Worm (Caenorhabditis elegans) whole organism, L3 larva: ENCODE data around the gene T04C9.3.

Source experiments
- R02D3.7 ChIP-seq: fragments of 150-350 bp; optimal IDR thresholded peaks from 2 replicates; lab custom pipeline; 2014; ENCODE audit warnings: missing biosample characterization, missing genetic modification characterization
- ceh-28 ChIP-seq: fragments of 150-350 bp; optimal IDR thresholded peaks from 2 replicates; lab custom pipeline; 2014; ENCODE audit warnings: missing biosample characterization, missing genetic modification reagents, missing genetic modification characterization
- elt-1 ChIP-seq: fragments of 150-350 bp; optimal IDR thresholded peaks from 2 replicates; lab custom pipeline; 2014; ENCODE audit warnings: missing biosample characterization, missing genetic modification characterization
- jun-1 ChIP-seq: fragments of 150-350 bp; optimal IDR thresholded peaks from 2 replicates; lab custom pipeline; 2014; ENCODE audit warnings: missing biosample characterization, missing genetic modification reagents, missing genetic modification characterization
- pqm-1 ChIP-seq: fragments of 150-350 bp; optimal IDR thresholded peaks from 2 replicates; lab custom pipeline; 2017; ENCODE audit warnings: missing biosample characterization, missing genetic modification characterization, inconsistent platforms

ce11 chrIII:5938013-5938412 lies 47.4 kb upstream of the T04C9.3 start:
- peak; percentile 21 for TF ChIP-seq jun-1 (tag; lab: Kevin White, UChicago)
- TF ChIP-seq pqm-1 (tag; lab: Kevin White, UChicago): no peak
- TF ChIP-seq ceh-28: peak; percentile 72
- TF ChIP-seq elt-1 (tag; lab: Kevin White, UChicago): peak; percentile 97
- no peak for TF ChIP-seq R02D3.7 (tag; lab: Kevin White, UChicago)
